Worm (Caenorhabditis elegans) whole organism, early embryonic: ENCODE results near the gene asg-2.

ENCODE experiments used
- B0310.2 ChIP-seq: sonication (generic microtip); optimal IDR thresholded peaks from 2 replicates; lab custom pipeline; 2016; ENCODE audit warnings: mild to moderate bottlenecking, missing genetic modification characterization, missing compliant biosample characterization
- ama-1 ChIP-seq: fragments of 150-350 bp; optimal IDR thresholded peaks from 2 replicates; lab custom pipeline; 2014
- flt-1 ChIP-seq: fragments of 200-800 bp; sonication (Bioruptor generic); IDR thresholded peaks from 2 replicates; pipeline ENCODE4 v1.3.6; 2022; ENCODE audit warnings: missing genetic modification characterization, missing compliant biosample characterization
- hmg-4 ChIP-seq: fragments of 200-800 bp; sonication (Bioruptor generic); optimal IDR thresholded peaks from 2 replicates; lab custom pipeline; 2018; ENCODE audit warnings: mild to moderate bottlenecking, missing genetic modification characterization, missing compliant biosample characterization
- tbx-37 ChIP-seq: fragments of 200-800 bp; sonication (Bioruptor generic); conservative IDR thresholded peaks from 2 replicates; pipeline ENCODE4 v1.3.6; 2022; ENCODE audit warnings: missing genetic modification reagents, missing genetic modification characterization, missing compliant biosample characterization

DNA sequence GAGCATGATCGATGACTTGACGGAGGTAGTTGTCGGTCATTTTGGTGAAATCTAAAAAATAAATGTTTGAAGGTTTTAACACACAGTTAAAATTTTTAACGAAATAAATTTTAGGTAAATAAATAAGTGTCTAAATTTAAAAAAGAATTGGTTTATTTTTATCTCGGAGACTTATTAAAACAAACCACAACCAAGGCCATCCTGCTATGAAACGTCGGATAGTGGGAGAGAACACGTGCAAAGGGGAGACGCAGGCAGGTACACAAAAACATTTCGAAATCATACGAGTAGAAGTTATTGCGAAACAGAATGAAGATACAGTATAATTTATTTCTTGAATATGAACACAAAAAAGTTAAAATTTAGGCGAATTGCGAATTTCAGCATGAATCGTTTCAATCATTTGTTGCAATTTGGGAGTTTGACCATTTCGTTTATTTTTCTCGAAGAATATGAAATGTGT is 5.0 kb upstream of the asg-2 start, which contains the start of gene F41B4.3:
- TF ChIP-seq tbx-37 (no peak), B0310.2 (tag; lab: Kevin White, UChicago) (no peak), ama-1 (lab: Kevin White, UChicago) (no peak), hmg-4 (no peak), flt-1 (no peak)
